Fruit fly (Drosophila melanogaster) whole organism, prepupa: ENCODE measurements around the gene cana.
A peak's percentile ranks its signal among the peaks of the same experiment; 100 is the strongest.

Experiments used
- Blimp-1 ChIP-seq: fragments of 200-800 bp; sonication (Bioruptor generic); optimal IDR thresholded peaks from 3 replicates; lab custom pipeline; 2017; ENCODE audit warnings: missing biosample characterization, missing genetic modification characterization, mild to moderate bottlenecking, moderate library complexity, missing genetic modification reagents
- CG10631 ChIP-seq: fragments of 200-800 bp; sonication (Bioruptor generic); optimal IDR thresholded peaks from 2 replicates; lab custom pipeline; 2016; ENCODE audit warnings: missing biosample characterization, missing genetic modification characterization
- CG10669 ChIP-seq: fragments of 200-800 bp; sonication (Bioruptor generic); optimal IDR thresholded peaks from 3 replicates; lab custom pipeline; 2018; ENCODE audit warnings: missing biosample characterization, mild to moderate bottlenecking, missing genetic modification characterization, moderate library complexity
- CG11294 ChIP-seq: fragments of 200-800 bp; sonication (Bioruptor generic); IDR thresholded peaks from 2 replicates; pipeline ENCODE4 v1.3.6; 2022; ENCODE audit warnings: missing biosample characterization, missing genetic modification characterization
- CG15336 ChIP-seq: fragments of 200-800 bp; sonication (Bioruptor generic); IDR thresholded peaks from 2 replicates; pipeline ENCODE4 v1.3.6; 2022; ENCODE audit warnings: missing biosample characterization, missing genetic modification characterization
- CG1621 ChIP-seq: fragments of 200-800 bp; sonication (Bioruptor generic); optimal IDR thresholded peaks from 3 replicates; lab custom pipeline; 2018; ENCODE audit warnings: missing biosample characterization, mild to moderate bottlenecking, missing genetic modification characterization
- CG3032 ChIP-seq: fragments of 200-800 bp; optimal IDR thresholded peaks from 2 replicates; lab custom pipeline; 2019; ENCODE audit warnings: missing biosample characterization, mild to moderate bottlenecking, missing genetic modification characterization, moderate library complexity
- CG31627 ChIP-seq: fragments of 200-800 bp; sonication (Bioruptor generic); optimal IDR thresholded peaks from 3 replicates; lab custom pipeline; 2016; ENCODE audit warnings: missing biosample characterization, missing genetic modification characterization
- CG32006 ChIP-seq: fragments of 200-800 bp; sonication (Bioruptor generic); optimal IDR thresholded peaks from 3 replicates; lab custom pipeline; 2017; ENCODE audit warnings: missing biosample characterization, mild to moderate bottlenecking, missing genetic modification characterization
- CG34406 ChIP-seq: fragments of 200-800 bp; sonication (Bioruptor generic); optimal IDR thresholded peaks from 3 replicates; lab custom pipeline; 2016; ENCODE audit warnings: missing biosample characterization, missing genetic modification characterization
- CG3919 ChIP-seq: fragments of 200-800 bp; sonication (Bioruptor generic); optimal IDR thresholded peaks from 3 replicates; lab custom pipeline; 2016; ENCODE audit warnings: missing biosample characterization, missing genetic modification characterization
- CG4318 ChIP-seq: fragments of 200-800 bp; sonication (Bioruptor generic); optimal IDR thresholded peaks from 3 replicates; lab custom pipeline; 2017; ENCODE audit warnings: missing biosample characterization, mild to moderate bottlenecking, missing genetic modification characterization
- CG6276 ChIP-seq: fragments of 200-800 bp; sonication (Bioruptor generic); optimal IDR thresholded peaks from 2 replicates; lab custom pipeline; 2017; ENCODE audit warnings: missing biosample characterization, mild to moderate bottlenecking, missing genetic modification characterization
- CG6792 ChIP-seq: fragments of 200-800 bp; sonication (Bioruptor generic); optimal IDR thresholded peaks from 3 replicates; lab custom pipeline; 2016; ENCODE audit warnings: missing biosample characterization, missing genetic modification characterization
- CG6808 ChIP-seq: fragments of 200-800 bp; sonication (Bioruptor generic); optimal IDR thresholded peaks from 3 replicates; lab custom pipeline; 2017; ENCODE audit warnings: missing biosample characterization, missing genetic modification characterization, mild to moderate bottlenecking, moderate library complexity, missing genetic modification reagents
- CG6854 ChIP-seq: fragments of 200-800 bp; sonication (Bioruptor generic); optimal IDR thresholded peaks from 2 replicates; lab custom pipeline; 2017; ENCODE audit warnings: missing biosample characterization, mild to moderate bottlenecking, missing genetic modification characterization
- CG7368 ChIP-seq: fragments of 200-800 bp; sonication (Bioruptor generic); optimal IDR thresholded peaks from 3 replicates; lab custom pipeline; 2016; ENCODE audit warnings: missing biosample characterization, missing genetic modification characterization
- CG8119 ChIP-seq: fragments of 200-800 bp; sonication (Bioruptor generic); IDR thresholded peaks from 3 replicates; pipeline ENCODE4 v1.3.6; 2022; ENCODE audit warnings: missing biosample characterization, missing genetic modification characterization
- CG8319 ChIP-seq: fragments of 200-800 bp; sonication (Bioruptor generic); optimal IDR thresholded peaks from 3 replicates; lab custom pipeline; 2016; ENCODE audit warnings: missing biosample characterization, missing genetic modification characterization
- Eip78C ChIP-seq: fragments of 200-800 bp; sonication (Bioruptor generic); peaks from one replicate; lab custom pipeline; 2016; ENCODE audit warnings: missing biosample characterization, missing genetic modification characterization
- Ets21C ChIP-seq: fragments of 200-800 bp; sonication (Bioruptor generic); optimal IDR thresholded peaks from 3 replicates; lab custom pipeline; 2016; ENCODE audit warnings: missing biosample characterization, missing genetic modification characterization
- Gug ChIP-seq: fragments of 200-800 bp; sonication (Bioruptor generic); IDR thresholded peaks from 2 replicates; pipeline ENCODE4 v1.3.6; 2022; ENCODE audit warnings: missing biosample characterization, missing genetic modification characterization
- Hr38 ChIP-seq: sonication (Bioruptor generic); optimal IDR thresholded peaks from 2 replicates; lab custom pipeline; 2016; ENCODE audit warnings: missing biosample characterization, missing genetic modification characterization
- Hr4 ChIP-seq: fragments of 200-800 bp; sonication (Bioruptor generic); optimal IDR thresholded peaks from 3 replicates; lab custom pipeline; 2016; ENCODE audit warnings: missing biosample characterization, missing genetic modification characterization
- Lpt ChIP-seq: fragments of 200-800 bp; sonication (Bioruptor generic); optimal IDR thresholded peaks from 3 replicates; lab custom pipeline; 2016; ENCODE audit warnings: missing biosample characterization, missing genetic modification characterization
- Met ChIP-seq: fragments of 200-800 bp; sonication (Bioruptor generic); optimal IDR thresholded peaks from 3 replicates; lab custom pipeline; 2016; ENCODE audit warnings: missing biosample characterization, missing genetic modification characterization
- Sox102F ChIP-seq: fragments of 200-800 bp; sonication (Bioruptor generic); optimal IDR thresholded peaks from 2 replicates; lab custom pipeline; 2016; ENCODE audit warnings: missing biosample characterization, mild to moderate bottlenecking, missing genetic modification characterization
- achi ChIP-seq: fragments of 200-800 bp; sonication (Bioruptor generic); optimal IDR thresholded peaks from 3 replicates; lab custom pipeline; 2016; ENCODE audit warnings: missing biosample characterization, missing genetic modification characterization
- cyc ChIP-seq: fragments of 200-800 bp; sonication (Bioruptor generic); optimal IDR thresholded peaks from 3 replicates; lab custom pipeline; 2016; ENCODE audit warnings: missing biosample characterization, missing genetic modification characterization
- dsx ChIP-seq: fragments of 200-800 bp; optimal IDR thresholded peaks from 3 replicates; lab custom pipeline; 2019; ENCODE audit warnings: missing biosample characterization, mild to moderate bottlenecking, missing genetic modification characterization, moderate library complexity; ENCODE audit not compliant: poor library complexity, severe bottlenecking
- eg ChIP-seq: fragments of 200-800 bp; sonication (Bioruptor generic); IDR thresholded peaks from 3 replicates; pipeline ENCODE4 v1.3.6; 2022; ENCODE audit warnings: missing biosample characterization, missing genetic modification characterization
- esn ChIP-seq: fragments of 200-800 bp; sonication (Bioruptor generic); optimal IDR thresholded peaks from 2 replicates; lab custom pipeline; 2016; ENCODE audit warnings: missing biosample characterization, mild to moderate bottlenecking, missing genetic modification characterization, moderate library complexity
- fd59A ChIP-seq: fragments of 200-800 bp; sonication (Bioruptor generic); optimal IDR thresholded peaks from 2 replicates; lab custom pipeline; 2017; ENCODE audit warnings: missing biosample characterization, mild to moderate bottlenecking, missing genetic modification characterization, missing genetic modification reagents
- fd85E ChIP-seq: fragments of 200-800 bp; sonication (Bioruptor generic); optimal IDR thresholded peaks from 3 replicates; lab custom pipeline; 2016; ENCODE audit warnings: missing biosample characterization, missing genetic modification characterization
- fkh ChIP-seq: fragments of 200-800 bp; sonication (Bioruptor generic); optimal IDR thresholded peaks from 3 replicates; lab custom pipeline; 2017; ENCODE audit warnings: missing biosample characterization, mild to moderate bottlenecking, missing genetic modification characterization, moderate library complexity
- lz ChIP-seq: fragments of 200-800 bp; sonication (Bioruptor generic); optimal IDR thresholded peaks from 3 replicates; lab custom pipeline; 2016; ENCODE audit warnings: missing biosample characterization, missing genetic modification characterization
- net ChIP-seq: fragments of 200-800 bp; sonication (Bioruptor generic); optimal IDR thresholded peaks from 3 replicates; lab custom pipeline; 2016; ENCODE audit warnings: missing biosample characterization, missing genetic modification characterization
- pdm3 ChIP-seq: fragments of 200-800 bp; sonication (Bioruptor generic); optimal IDR thresholded peaks from 3 replicates; lab custom pipeline; 2016; ENCODE audit warnings: missing biosample characterization, missing genetic modification characterization
- salr ChIP-seq, 2 experiments: fragments of 200-800 bp; sonication (Bioruptor generic); optimal IDR thresholded peaks; 3 replicates each; lab custom pipeline; 2016 to 2018; ENCODE audit warnings: missing biosample characterization in 2 of 2, missing genetic modification characterization in 2 of 2, mild to moderate bottlenecking in 1 of 2
- spab ChIP-seq: fragments of 200-800 bp; sonication (Bioruptor generic); optimal IDR thresholded peaks from 2 replicates; lab custom pipeline; 2017; ENCODE audit warnings: missing biosample characterization, mild to moderate bottlenecking, missing genetic modification characterization, missing genetic modification reagents
- ss ChIP-seq, 2 experiments: fragments of 200-800 bp; sonication (Bioruptor generic); optimal IDR thresholded peaks; 2 replicates in 1 of 2; 3 replicates in 1 of 2; lab custom pipeline; 2017 to 2018; ENCODE audit warnings: mild to moderate bottlenecking in 2 of 2, missing biosample characterization in 2 of 2, missing genetic modification characterization in 2 of 2, moderate library complexity in 1 of 2
- svp ChIP-seq: fragments of 200-800 bp; sonication (Bioruptor generic); peaks from one replicate; lab custom pipeline; 2016; ENCODE audit warnings: missing biosample characterization, missing genetic modification characterization
- topi ChIP-seq: fragments of 200-800 bp; sonication (Bioruptor generic); optimal IDR thresholded peaks from 3 replicates; lab custom pipeline; 2016; ENCODE audit warnings: missing biosample characterization, missing genetic modification characterization

The cana gene

DNA sequence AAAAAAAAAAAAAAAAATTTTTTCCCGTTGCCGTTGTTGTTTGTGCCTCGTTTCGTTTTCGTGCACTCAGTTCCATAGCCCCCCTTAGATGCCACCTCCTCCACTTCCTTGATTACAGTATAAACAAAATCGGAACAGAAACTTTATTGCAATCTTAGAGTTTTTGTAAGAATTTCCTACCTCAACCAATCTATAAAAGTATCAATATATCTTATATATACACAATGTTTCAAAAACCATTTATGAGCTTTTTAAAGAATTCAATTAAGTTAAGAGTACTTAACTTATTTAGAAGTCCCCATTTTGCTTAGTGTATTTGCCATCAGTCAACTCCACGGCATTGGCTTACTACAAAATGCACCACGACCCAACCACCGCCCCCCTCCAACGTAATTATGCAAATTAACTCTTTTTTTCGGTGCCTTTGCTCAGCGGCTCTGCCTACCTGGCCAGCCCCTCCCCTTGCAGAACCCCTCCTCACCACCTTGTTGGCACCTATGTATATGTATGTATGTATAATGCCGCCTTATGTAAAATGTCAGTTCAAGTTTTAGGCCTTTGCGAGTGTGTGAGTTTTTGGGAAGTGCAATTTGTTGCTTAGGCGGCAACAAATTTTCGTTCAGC is 48.2 kb downstream of the cana start (continued):
- no peak for TF ChIP-seq CG6854 (GFP tag; lab: Kevin White, UChicago)
- no peak for TF ChIP-seq cyc (GFP tag; lab: Kevin White, UChicago)
- TF ChIP-seq eg, result 0 out of 3 replicates have a peak, but pooled peaks have one; percentile 24
- no peak for TF ChIP-seq salr (GFP tag; optimal IDR thresholded peaks at IDR 0.05; lab: Kevin White, UChicago)
- TF ChIP-seq Gug (GFP tag; lab: Robert Waterston, UW), result no peak
- TF ChIP-seq CG1621 (tag; lab: Kevin White, UChicago), result no peak
- peak; percentile 68 for TF ChIP-seq svp (GFP tag; lab: Kevin White, UChicago)
- no peak for TF ChIP-seq CG6808 (GFP tag; lab: Kevin White, UChicago)
- no peak for TF ChIP-seq Ets21C (GFP tag; lab: Kevin White, UChicago)
- TF ChIP-seq CG7368 (GFP tag; lab: Kevin White, UChicago), result no peak
- TF ChIP-seq Sox102F, result no peak
- peak; percentile 4 for TF ChIP-seq CG10631
- TF ChIP-seq CG3032, result no peak
- no peak for TF ChIP-seq fkh (GFP tag; lab: Kevin White, UChicago)
- no peak for TF ChIP-seq ss (GFP tag; optimal IDR thresholded peaks at IDR 0.05; lab: Kevin White, UChicago)
- TF ChIP-seq dsx, result no peak
- TF ChIP-seq CG34406 (GFP tag; lab: Kevin White, UChicago), result no peak
- TF ChIP-seq CG8119 (GFP tag; lab: Robert Waterston, UW), result no peak
- no peak for TF ChIP-seq topi (GFP tag; lab: Kevin White, UChicago)
- TF ChIP-seq CG10669 (GFP tag; lab: Kevin White, UChicago), result no peak
- no peak for TF ChIP-seq CG32006 (GFP tag; lab: Kevin White, UChicago)
- no peak for TF ChIP-seq CG3919

DNA sequence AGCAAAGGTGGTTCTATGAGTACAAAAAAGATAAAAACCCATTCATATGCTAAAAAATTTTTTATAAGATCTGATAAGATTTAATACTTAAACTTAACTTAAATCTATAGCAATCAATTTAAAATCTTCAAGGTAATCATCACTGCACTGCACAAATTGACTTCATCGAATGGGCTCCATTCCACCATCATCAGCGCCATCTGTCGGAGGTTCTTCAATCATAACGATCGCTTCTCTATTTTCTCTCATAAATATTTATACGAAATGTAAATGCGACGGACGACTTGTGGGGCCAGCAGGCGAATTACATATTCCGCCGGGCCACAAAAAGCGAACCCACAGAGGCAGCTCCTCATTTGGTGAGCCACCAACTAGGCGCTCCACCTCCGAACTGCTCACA is 48.9 kb downstream of the cana start:
- no peak for TF ChIP-seq CG10631

DNA sequence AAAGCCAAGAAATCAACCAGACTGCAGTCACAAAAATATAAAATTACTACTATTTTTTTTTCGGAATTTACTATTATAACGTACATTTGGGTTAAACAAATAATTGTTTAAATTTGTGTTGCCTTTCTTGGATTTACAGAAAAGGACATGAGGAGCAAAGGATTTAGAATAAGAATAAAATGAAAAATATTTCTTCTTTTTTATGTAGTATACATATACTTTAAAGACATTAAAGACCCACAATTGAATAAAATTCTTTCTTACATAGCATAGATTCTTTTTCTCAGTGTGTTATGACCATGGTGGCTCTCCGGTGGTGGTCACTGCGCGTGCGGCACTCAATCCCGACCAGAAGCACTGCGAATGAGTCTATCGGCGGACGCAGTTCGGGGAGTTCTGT is 49.6 kb downstream of the cana start:
- TF ChIP-seq CG10631 (no peak), CG7368 (GFP tag; lab: Kevin White, UChicago) (no peak), Blimp-1 (GFP tag; lab: Kevin White, UChicago) (no peak), CG6792 (GFP tag; lab: Kevin White, UChicago) (no peak), CG4318 (peak; percentile 21), salr (GFP tag; optimal IDR thresholded peaks at IDR 0.05; lab: Kevin White, UChicago) (peak in 1 of 2 experiments; percentile 45), Sox102F (no peak), CG31627 (no peak), ss (GFP tag; optimal IDR thresholded peaks at IDR 0.05; lab: Kevin White, UChicago) (no peak), Gug (GFP tag; lab: Robert Waterston, UW) (no peak), CG32006 (GFP tag; lab: Kevin White, UChicago) (peak; percentile 63), CG8119 (GFP tag; lab: Robert Waterston, UW) (peak; percentile 53; the same call in 2 of the 3 replicates), CG10669 (GFP tag; lab: Kevin White, UChicago) (no peak), svp (GFP tag; lab: Kevin White, UChicago) (peak; percentile 41), Hr4 (peak; percentile 30), CG6276 (GFP tag; lab: Kevin White, UChicago) (no peak), pdm3 (GFP tag; lab: Kevin White, UChicago) (no peak), fd85E (GFP tag; lab: Kevin White, UChicago) (no peak), CG15336 (GFP tag; lab: Robert Waterston, UW) (peak; percentile 57), Eip78C (GFP tag; lab: Kevin White, UChicago) (peak; percentile 23), lz (no peak), net (peak; percentile 6)

DNA sequence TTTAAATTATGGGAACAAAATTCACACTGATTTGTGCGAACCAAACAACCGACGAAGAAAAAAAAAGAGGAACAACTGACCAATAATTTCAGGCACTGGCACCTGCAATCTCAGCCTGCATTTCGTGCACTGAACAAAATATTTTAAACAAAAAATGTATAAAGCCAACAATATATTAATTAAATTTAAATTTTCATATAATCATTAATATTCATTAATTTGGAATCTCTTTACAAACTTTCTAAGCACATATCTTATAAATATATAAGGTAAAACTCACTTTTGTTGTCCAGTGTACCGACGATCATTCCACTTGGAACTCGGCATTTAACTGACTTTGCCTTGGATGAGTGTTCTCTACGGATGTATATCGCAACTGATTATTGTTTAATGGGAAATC is 52.5 kb downstream of the cana start:
- TF ChIP-seq fd59A, result no peak
- peak; percentile 8 for TF ChIP-seq dsx
- TF ChIP-seq CG6276 (GFP tag; lab: Kevin White, UChicago), result no peak
- peak; percentile 30 for TF ChIP-seq achi (GFP tag; lab: Kevin White, UChicago)
- TF ChIP-seq pdm3 (GFP tag; lab: Kevin White, UChicago), result no peak
- TF ChIP-seq Ets21C (GFP tag; lab: Kevin White, UChicago), result no peak
- TF ChIP-seq net, result no peak
- no peak for TF ChIP-seq CG10631
- no peak for TF ChIP-seq CG11294 (GFP tag; lab: Robert Waterston, UW)
- no peak for TF ChIP-seq cyc (GFP tag; lab: Kevin White, UChicago)
- peak; percentile 4 for TF ChIP-seq esn
- TF ChIP-seq svp (GFP tag; lab: Kevin White, UChicago), result peak; percentile 63
- peak; percentile 10 for TF ChIP-seq topi (GFP tag; lab: Kevin White, UChicago)
- no peak for TF ChIP-seq Met (GFP tag; lab: Kevin White, UChicago)
- no peak for TF ChIP-seq Lpt (GFP tag; lab: Kevin White, UChicago)
- no peak for TF ChIP-seq Hr38 (GFP tag; lab: Kevin White, UChicago)
- no peak for TF ChIP-seq Hr4
- peak; percentile 35 for TF ChIP-seq CG3919
- no peak for TF ChIP-seq CG8319 (GFP tag; lab: Kevin White, UChicago)
- TF ChIP-seq CG4318, result no peak
- TF ChIP-seq spab (GFP tag; lab: Kevin White, UChicago), result no peak
- no peak for TF ChIP-seq ss (GFP tag; optimal IDR thresholded peaks at IDR 0.05; lab: Kevin White, UChicago)
- 0 out of 2 replicates have a peak, but pooled peaks have one; percentile 17 for TF ChIP-seq CG15336 (GFP tag; lab: Robert Waterston, UW)
